Worm (Caenorhabditis elegans) whole organism, mixed stage, embryonic: ENCODE measurements around the gene fask-1.

Experiments
- M03D4.4 ChIP-seq: sonication (generic microtip); optimal IDR thresholded peaks from 2 replicates; lab custom pipeline; 2017; ENCODE audit warnings: mild to moderate bottlenecking, missing genetic modification characterization, missing compliant biosample characterization
- bed-3 ChIP-seq: fragments of 200-800 bp; sonication (Bioruptor generic); optimal IDR thresholded peaks from 3 replicates; lab custom pipeline; 2018; ENCODE audit warnings: mild to moderate bottlenecking, missing genetic modification characterization, moderate library complexity, missing compliant biosample characterization
- blmp-1 ChIP-seq: fragments of 150-350 bp; optimal IDR thresholded peaks from 2 replicates; lab custom pipeline; 2014; ENCODE audit warnings: missing biosample characterization, missing genetic modification characterization
- ceh-39 ChIP-seq: fragments of 150-350 bp; optimal IDR thresholded peaks from 2 replicates; lab custom pipeline; 2014; ENCODE audit warnings: missing biosample characterization, missing genetic modification characterization
- ceh-43 ChIP-seq: fragments of 200-800 bp; sonication (Bioruptor generic); optimal IDR thresholded peaks from 2 replicates; lab custom pipeline; 2018; ENCODE audit warnings: mild to moderate bottlenecking, missing genetic modification characterization, moderate library complexity, missing compliant biosample characterization
- ceh-83 ChIP-seq: fragments of 200-800 bp; sonication (Bioruptor generic); optimal IDR thresholded peaks from 2 replicates; lab custom pipeline; 2018; ENCODE audit warnings: mild to moderate bottlenecking, missing genetic modification characterization, missing compliant biosample characterization
- drap-1 ChIP-seq: fragments of 200-800 bp; sonication (Bioruptor generic); optimal IDR thresholded peaks from 3 replicates; lab custom pipeline; 2018; ENCODE audit warnings: mild to moderate bottlenecking, missing genetic modification characterization, missing compliant biosample characterization
- elt-3 ChIP-seq: fragments of 150-350 bp; optimal IDR thresholded peaks from 2 replicates; lab custom pipeline; 2014; ENCODE audit warnings: missing biosample characterization, missing genetic modification characterization
- ham-2 ChIP-seq: fragments of 200-800 bp; sonication (Bioruptor generic); optimal IDR thresholded peaks from 2 replicates; lab custom pipeline; 2018; ENCODE audit warnings: mild to moderate bottlenecking, missing genetic modification characterization, missing compliant biosample characterization
- hlh-1 ChIP-seq: fragments of 150-350 bp; optimal IDR thresholded peaks from 2 replicates; lab custom pipeline; 2014; ENCODE audit warnings: missing biosample characterization, missing genetic modification reagents, missing genetic modification characterization
- lin-13 ChIP-seq: fragments of 150-350 bp; optimal IDR thresholded peaks from 2 replicates; lab custom pipeline; 2014; ENCODE audit warnings: missing biosample characterization, missing genetic modification characterization
- lin-32 ChIP-seq: fragments of 200-800 bp; sonication (Bioruptor generic); optimal IDR thresholded peaks from 2 replicates; lab custom pipeline; 2018; ENCODE audit warnings: mild to moderate bottlenecking, missing genetic modification characterization, missing compliant biosample characterization
- lsy-2 ChIP-seq: fragments of 150-350 bp; optimal IDR thresholded peaks from 2 replicates; lab custom pipeline; 2014; ENCODE audit warnings: missing biosample characterization, missing genetic modification characterization
- mab-5 ChIP-seq: fragments of 150-350 bp; optimal IDR thresholded peaks from 2 replicates; lab custom pipeline; 2014; ENCODE audit warnings: missing biosample characterization, missing genetic modification characterization
- mep-1 ChIP-seq: fragments of 150-350 bp; optimal IDR thresholded peaks from 2 replicates; lab custom pipeline; 2017; ENCODE audit warnings: missing biosample characterization, missing genetic modification reagents, missing genetic modification characterization, inconsistent platforms
- mls-2 ChIP-seq: sonication (generic microtip); optimal IDR thresholded peaks from 2 replicates; lab custom pipeline; 2016; ENCODE audit warnings: mild to moderate bottlenecking, missing genetic modification characterization, moderate library complexity, missing compliant biosample characterization
- nhr-12 ChIP-seq: fragments of 150-350 bp; optimal IDR thresholded peaks from 2 replicates; lab custom pipeline; 2014; ENCODE audit warnings: missing biosample characterization, missing genetic modification characterization
- nhr-2 ChIP-seq: fragments of 150-350 bp; optimal IDR thresholded peaks from 2 replicates; lab custom pipeline; 2014; ENCODE audit warnings: missing biosample characterization, missing genetic modification characterization
- nhr-237 ChIP-seq: fragments of 150-350 bp; optimal IDR thresholded peaks from 2 replicates; lab custom pipeline; 2014; ENCODE audit warnings: missing biosample characterization, missing genetic modification characterization
- nhr-28 ChIP-seq: fragments of 150-350 bp; optimal IDR thresholded peaks from 2 replicates; lab custom pipeline; 2014; ENCODE audit warnings: missing biosample characterization, missing genetic modification characterization
- nhr-76 ChIP-seq: sonication (generic microtip); optimal IDR thresholded peaks from 2 replicates; lab custom pipeline; 2017; ENCODE audit warnings: missing biosample characterization, missing genetic modification characterization
- pha-4 ChIP-seq: fragments of 150-350 bp; optimal IDR thresholded peaks from 2 replicates; lab custom pipeline; 2018; ENCODE audit warnings: missing biosample characterization, missing genetic modification reagents, missing genetic modification characterization
- sem-2 ChIP-seq: fragments of 200-800 bp; sonication (Bioruptor generic); optimal IDR thresholded peaks from 2 replicates; lab custom pipeline; 2018; ENCODE audit warnings: mild to moderate bottlenecking, missing genetic modification characterization, missing compliant biosample characterization
- snpc-4 ChIP-seq: fragments of 150-350 bp; optimal IDR thresholded peaks from 2 replicates; lab custom pipeline; 2014; ENCODE audit warnings: missing biosample characterization, missing genetic modification characterization
- sptf-1 ChIP-seq: sonication (generic microtip); optimal IDR thresholded peaks from 2 replicates; lab custom pipeline; 2017; ENCODE audit warnings: mild to moderate bottlenecking, missing genetic modification characterization, moderate library complexity, missing compliant biosample characterization
- tbx-8 ChIP-seq: fragments of 200-800 bp; sonication (Bioruptor generic); optimal IDR thresholded peaks from 2 replicates; lab custom pipeline; 2018; ENCODE audit warnings: mild to moderate bottlenecking, missing genetic modification characterization, moderate library complexity, missing compliant biosample characterization
- unc-120 ChIP-seq: sonication (generic microtip); optimal IDR thresholded peaks from 2 replicates; lab custom pipeline; 2017; ENCODE audit warnings: missing genetic modification characterization, missing compliant biosample characterization; ENCODE audit not compliant: poor library complexity, severe bottlenecking
- unc-39 ChIP-seq: fragments of 150-350 bp; optimal IDR thresholded peaks from 2 replicates; lab custom pipeline; 2014; ENCODE audit warnings: missing biosample characterization, missing genetic modification characterization
- zip-8 ChIP-seq: fragments of 150-350 bp; optimal IDR thresholded peaks from 2 replicates; lab custom pipeline; 2014; ENCODE audit warnings: missing biosample characterization, missing genetic modification characterization

The fask-1 gene

DNA sequence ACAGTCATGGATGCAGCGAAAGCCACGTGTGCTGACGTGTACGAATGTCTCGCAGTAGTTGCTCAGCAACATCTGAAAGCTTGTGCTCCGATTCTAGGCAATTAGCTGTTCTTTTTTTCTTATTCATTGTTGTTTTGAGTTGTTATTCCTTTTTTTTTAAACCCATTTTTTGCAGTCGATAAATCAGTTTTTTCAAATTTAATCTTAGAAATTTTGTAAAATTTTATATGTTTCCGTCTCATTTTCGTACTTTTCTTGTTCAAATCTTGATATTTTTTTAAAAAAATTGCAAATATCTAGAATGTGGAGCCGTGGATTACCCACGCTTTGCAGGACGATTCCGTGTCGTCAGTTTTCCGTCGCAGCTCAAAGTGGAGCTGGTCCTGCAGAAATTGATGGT, at the start of gene fask-1:
fask-1 (plus strand) TSS at position 301 of the 400 bp plus-strand sequence.
- TF ChIP-seq mls-2 (tag; lab: Kevin White, UChicago) (no peak), elt-3 (tag; lab: Kevin White, UChicago) (no peak), ham-2 (GFP tag; lab: Kevin White, UChicago) (no peak), pha-4 (no peak), nhr-237 (tag; lab: Kevin White, UChicago) (no peak), unc-39 (tag; lab: Kevin White, UChicago) (no peak), M03D4.4 (no peak)
- TF ChIP-seq, all 35 proteins: peak for 0

DNA sequence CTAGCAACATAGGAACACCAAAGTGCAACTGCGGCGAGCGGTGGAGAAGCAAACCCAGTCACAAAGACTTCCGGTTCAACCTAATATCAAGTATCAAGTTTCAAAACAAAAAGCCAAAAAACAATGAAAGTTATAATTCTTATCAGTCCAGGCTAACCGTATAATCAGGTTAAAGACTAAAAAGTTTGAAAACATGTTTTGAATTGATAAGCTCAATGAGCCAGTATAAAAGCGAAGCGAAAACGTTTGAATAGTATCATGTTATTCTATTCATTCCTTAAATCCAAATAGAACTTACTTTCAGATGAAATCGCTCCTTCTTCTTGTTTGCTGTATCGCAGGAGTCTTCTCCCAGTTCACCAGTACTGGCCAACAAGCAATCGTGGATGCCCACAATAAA, 49.4 kb upstream of the fask-1 start, which contains the start of gene scl-11:
scl-11 (plus strand) TSS at position 301 of the 400 bp plus-strand sequence.
- TF ChIP-seq ceh-43 (GFP tag; lab: Kevin White, UChicago) (no peak), sptf-1 (no peak), nhr-12 (tag; lab: Kevin White, UChicago) (no peak), bed-3 (GFP tag; lab: Kevin White, UChicago) (no peak), ceh-39 (tag; lab: Kevin White, UChicago) (no peak), nhr-237 (tag; lab: Kevin White, UChicago) (no peak), mep-1 (no peak), mls-2 (tag; lab: Kevin White, UChicago) (no peak)
- TF ChIP-seq, all 35 proteins: peak for 0

DNA sequence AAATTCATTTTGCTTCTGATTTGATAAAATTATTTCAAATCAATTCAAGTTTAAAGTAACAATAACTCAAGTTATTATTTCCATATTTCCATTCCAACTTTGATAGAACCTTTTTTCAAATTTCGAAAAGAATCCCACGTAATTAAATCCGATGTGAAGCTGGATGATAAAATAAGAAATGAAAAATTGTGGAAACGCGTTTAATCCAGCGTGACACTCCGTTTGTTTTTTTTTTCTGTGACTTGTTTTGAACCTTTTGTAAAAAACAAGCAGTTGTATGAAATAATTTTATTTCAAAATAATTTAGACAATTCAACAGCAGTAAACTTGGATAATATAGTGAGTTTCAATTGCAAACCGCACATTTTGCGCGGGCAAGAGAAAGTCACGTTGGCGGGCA, 47.9 kb upstream of the fask-1 start, which contains the start of gene F49E11.7:
F49E11.7 (plus strand) TSS at position 301 of the 400 bp plus-strand sequence.
- TF ChIP-seq tbx-8 (GFP tag; lab: Kevin White, UChicago) (no peak), ceh-43 (GFP tag; lab: Kevin White, UChicago) (no peak), mab-5 (tag; lab: Kevin White, UChicago) (no peak), drap-1 (no peak), unc-39 (tag; lab: Kevin White, UChicago) (no peak)

DNA sequence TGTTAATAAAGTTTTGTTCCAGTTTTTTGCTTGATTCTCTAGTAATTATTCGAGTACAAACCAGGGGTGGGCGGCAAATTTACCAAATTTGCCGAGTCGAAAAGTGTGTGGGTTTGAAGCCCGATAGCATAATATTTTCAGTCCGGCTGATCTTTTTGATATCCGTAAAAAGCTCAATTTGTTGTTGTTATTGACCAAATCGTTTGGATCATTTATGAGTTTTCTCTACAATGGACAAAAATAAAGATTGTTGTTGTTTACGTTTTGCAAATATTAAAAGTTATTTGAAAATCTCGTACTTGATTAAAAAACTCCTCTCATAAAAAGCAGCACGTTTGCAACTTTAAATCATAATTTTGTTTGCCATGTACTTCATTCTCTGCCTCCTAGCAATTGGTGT, 44.5 kb upstream of the fask-1 start, which contains the start of gene scl-1:
scl-1 (plus strand) TSS at position 301 of the 400 bp plus-strand sequence.
- TF ChIP-seq ham-2 (GFP tag; lab: Kevin White, UChicago) (no peak), nhr-28 (no peak), bed-3 (GFP tag; lab: Kevin White, UChicago) (no peak), mls-2 (tag; lab: Kevin White, UChicago) (no peak), zip-8 (tag; lab: Kevin White, UChicago) (no peak), nhr-76 (tag; lab: Kevin White, UChicago) (no peak), sem-2 (no peak), sptf-1 (no peak), nhr-12 (tag; lab: Kevin White, UChicago) (no peak), drap-1 (no peak), hlh-1 (no peak), unc-120 (tag; lab: Kevin White, UChicago) (no peak), blmp-1 (no peak), lsy-2 (no peak)

DNA sequence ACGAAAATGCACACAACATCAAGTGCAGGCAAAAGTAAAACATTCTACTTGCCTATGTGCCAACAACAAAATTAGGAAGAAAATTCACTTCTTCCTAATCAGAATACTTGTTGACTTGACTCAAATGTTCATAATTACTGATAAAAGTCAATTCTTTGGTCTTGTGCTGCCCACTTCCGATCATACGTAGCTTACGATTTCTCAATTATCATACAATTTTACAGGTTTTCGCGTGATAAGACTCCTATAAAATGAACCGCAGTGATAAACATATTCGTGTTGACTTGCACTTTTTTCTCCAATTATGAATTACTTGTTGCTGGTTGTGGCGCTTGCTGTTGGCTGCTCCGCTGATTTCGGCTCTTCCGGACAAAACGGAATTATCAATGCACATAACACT, 43.1 kb upstream of the fask-1 start, which contains the start of gene scl-2:
scl-2 (plus strand) TSS at position 293 of the 400 bp plus-strand sequence.
- TF ChIP-seq lin-13 (tag; lab: Kevin White, UChicago): no peak

DNA sequence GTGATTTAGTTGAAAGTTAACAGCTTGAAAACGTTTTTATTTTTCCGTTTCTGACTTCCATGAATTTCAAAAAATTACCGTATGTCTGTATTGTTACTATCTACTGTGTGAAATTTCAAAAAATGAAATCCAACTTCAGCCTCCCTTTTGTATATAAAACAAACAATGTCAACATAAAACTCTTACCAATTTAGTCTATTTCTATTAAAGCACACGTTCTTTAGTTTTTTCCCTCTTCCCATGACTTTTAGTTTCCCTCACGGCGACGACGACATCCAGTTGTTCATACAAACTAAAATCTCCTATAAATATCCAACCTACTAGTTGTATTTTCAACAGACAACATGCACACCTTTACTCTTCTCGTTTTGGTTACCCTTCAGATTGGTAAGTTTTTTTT, 41.2 kb upstream of the fask-1 start, which contains the start of gene scl-3:
scl-3 (plus strand) TSS at position 301 of the 400 bp plus-strand sequence.
- no peak for TF ChIP-seq sptf-1
- TF ChIP-seq nhr-28: no peak
- no peak for TF ChIP-seq ceh-83 (GFP tag; lab: Kevin White, UChicago)
- TF ChIP-seq unc-120 (tag; lab: Kevin White, UChicago): no peak
- no peak for TF ChIP-seq nhr-76 (tag; lab: Kevin White, UChicago)
- no peak for TF ChIP-seq unc-39 (tag; lab: Kevin White, UChicago)
- TF ChIP-seq mab-5 (tag; lab: Kevin White, UChicago): no peak
- no peak for TF ChIP-seq tbx-8 (GFP tag; lab: Kevin White, UChicago)
- TF ChIP-seq nhr-2: no peak
- no peak for TF ChIP-seq nhr-237 (tag; lab: Kevin White, UChicago)
- no peak for TF ChIP-seq lsy-2
- TF ChIP-seq, all 35 proteins: peak for 0

DNA sequence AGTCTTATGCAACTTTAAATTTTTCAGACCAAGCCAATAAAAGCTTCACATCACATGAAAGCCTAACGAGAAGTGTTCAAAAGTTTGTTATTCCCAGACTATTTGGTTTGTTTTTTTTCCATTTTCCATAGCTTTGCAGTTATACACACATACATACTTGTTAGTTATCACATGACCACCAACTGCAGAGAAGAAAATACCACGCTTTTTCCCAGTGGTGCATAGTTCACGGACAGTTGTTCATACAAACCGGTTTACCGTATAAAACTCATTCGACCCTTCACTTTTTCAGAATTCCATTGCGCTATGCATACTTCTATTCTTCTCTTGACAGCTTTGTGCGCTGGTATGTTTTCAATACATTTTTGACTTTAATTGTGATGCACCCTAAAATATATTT, 36.8 kb upstream of the fask-1 start, which contains the start of gene scl-5:
scl-5 (plus strand) TSS at position 301 of the 400 bp plus-strand sequence.
- TF ChIP-seq tbx-8 (GFP tag; lab: Kevin White, UChicago): no peak
- TF ChIP-seq blmp-1: no peak
- TF ChIP-seq snpc-4: no peak
- TF ChIP-seq mab-5 (tag; lab: Kevin White, UChicago): no peak
- TF ChIP-seq lin-32: no peak
- TF ChIP-seq drap-1: no peak
